Worm (Caenorhabditis elegans): Measurements from ENCODE around the gene F46C8.1.

The F46C8.1 gene

ce11 chrX:7563425-7563824 is 15.2 kb downstream of the F46C8.1 start:
- TF ChIP-seq fos-1 (tag; optimal IDR thresholded peaks at IDR 0.05) (no peak), nhr-237 (tag; optimal IDR thresholded peaks at IDR 0.05) (no peak), nhr-11 (tag; optimal IDR thresholded peaks at IDR 0.05) (no peak), ztf-11 (tag; optimal IDR thresholded peaks at IDR 0.05) (no peak), ztf-4 (tag; optimal IDR thresholded peaks at IDR 0.05) (no peak), F13H6.1 (tag; optimal IDR thresholded peaks at IDR 0.05) (no peak), ceh-16 (tag; optimal IDR thresholded peaks at IDR 0.05) (no peak), nhr-6 (tag; optimal IDR thresholded peaks at IDR 0.05) (no peak)

- TF ChIP-seq ceh-82 (tag; optimal IDR thresholded peaks at IDR 0.05), result no peak
- peak; percentile 22 for TF ChIP-seq C34F6.9 (tag; optimal IDR thresholded peaks at IDR 0.05)
- peak; percentile 9 for TF ChIP-seq nhr-129 (tag; optimal IDR thresholded peaks at IDR 0.05)
- peak; percentile 55 for TF ChIP-seq unc-55 (GFP tag; optimal IDR thresholded peaks at IDR 0.05)
Measured at ce11 chrX:7565005-7565404, 16.7 kb downstream of the F46C8.1 start, which contains the start of gene vps-52. Gene vps-52, plus strand, starts transcription at chrX:7565323.

- TF ChIP-seq lin-13 (GFP tag; optimal IDR thresholded peaks at IDR 0.05), result no peak
- TF ChIP-seq nhr-25 (tag; optimal IDR thresholded peaks at IDR 0.05), result peak; percentile 26
- no peak for TF ChIP-seq ztf-11 (tag; optimal IDR thresholded peaks at IDR 0.05)
- no peak for TF ChIP-seq mab-5 (tag; optimal IDR thresholded peaks at IDR 0.05)
- TF ChIP-seq alr-1 (tag; optimal IDR thresholded peaks at IDR 0.05), result no peak
- TF ChIP-seq nhr-21 (tag; optimal IDR thresholded peaks at IDR 0.05), result no peak
- no peak for TF ChIP-seq zag-1 (tag; optimal IDR thresholded peaks at IDR 0.05)
- no peak for TF ChIP-seq fos-1 (tag; optimal IDR thresholded peaks at IDR 0.05)
- no peak for TF ChIP-seq lin-39 (tag; optimal IDR thresholded peaks at IDR 0.05)
- no peak for TF ChIP-seq ceh-82 (tag; optimal IDR thresholded peaks at IDR 0.05)
- TF ChIP-seq sem-4 (tag; optimal IDR thresholded peaks at IDR 0.05), result no peak
- TF ChIP-seq sma-3 (GFP tag; optimal IDR thresholded peaks at IDR 0.05), result peak; percentile 34
Measured at ce11 chrX:7568684-7569289, 20.5 kb downstream of the F46C8.1 start.

ce11 chrX:7569685-7570518 is 21.6 kb downstream of the F46C8.1 start, which contains the start of gene apy-1:
Gene apy-1, minus strand, starts transcription at chrX:7569722.
- TF ChIP-seq mbf-1 (tag; optimal IDR thresholded peaks at IDR 0.05) (no peak), fos-1 (tag; optimal IDR thresholded peaks at IDR 0.05) (peak; percentile 16), nhr-12 (tag; optimal IDR thresholded peaks at IDR 0.05) (no peak), F13H6.1 (tag; optimal IDR thresholded peaks at IDR 0.05) (peak; percentile 48), sma-9 (GFP tag; optimal IDR thresholded peaks at IDR 0.05) (peak; percentile 28), sma-9 (tag; optimal IDR thresholded peaks at IDR 0.05) (no peak), Y55F3AM.14 (GFP tag; optimal IDR thresholded peaks at IDR 0.05) (no peak), nhr-129 (tag; optimal IDR thresholded peaks at IDR 0.05) (peak; percentile 16), ceh-16 (tag; optimal IDR thresholded peaks at IDR 0.05) (no peak), lin-11 (tag; optimal IDR thresholded peaks at IDR 0.05) (no peak), ztf-1 (GFP tag; conservative IDR thresholded peaks at IDR 0.05) (no peak), zag-1 (tag; optimal IDR thresholded peaks at IDR 0.05) (no peak), nhr-6 (tag; optimal IDR thresholded peaks at IDR 0.05) (no peak), ceh-82 (tag; optimal IDR thresholded peaks at IDR 0.05) (no peak), gmeb-1 (tag; optimal IDR thresholded peaks at IDR 0.05) (no peak), ZK546.5 (tag; optimal IDR thresholded peaks at IDR 0.05) (no peak), unc-39 (tag; optimal IDR thresholded peaks at IDR 0.05) (no peak), nhr-237 (tag; optimal IDR thresholded peaks at IDR 0.05) (no peak), skn-1 (tag; optimal IDR thresholded peaks at IDR 0.05) (no peak), aly-2 (tag; optimal IDR thresholded peaks at IDR 0.05) (no peak), crh-2 (tag; optimal IDR thresholded peaks at IDR 0.05) (peak; percentile 32), nhr-77 (tag; optimal IDR thresholded peaks at IDR 0.05) (no peak), dmd-4 (tag; optimal IDR thresholded peaks at IDR 0.05) (no peak), C34F6.9 (tag; optimal IDR thresholded peaks at IDR 0.05) (peak; percentile 51), snpc-4 (tag; optimal IDR thresholded peaks at IDR 0.05) (no peak), nhr-23 (tag; optimal IDR thresholded peaks at IDR 0.05) (no peak), nhr-11 (tag; optimal IDR thresholded peaks at IDR 0.05) (no peak), lsy-2 (tag; optimal IDR thresholded peaks at IDR 0.05) (peak in 1 of 2 experiments; percentile 66), blmp-1 (tag; optimal IDR thresholded peaks at IDR 0.05; ENCODE audit: insufficient read depth) (no peak), mab-5 (tag; optimal IDR thresholded peaks at IDR 0.05) (no peak), nhr-21 (tag; optimal IDR thresholded peaks at IDR 0.05) (peak; percentile 18), mdl-1 (tag; optimal IDR thresholded peaks at IDR 0.05) (no peak), sma-3 (GFP tag; optimal IDR thresholded peaks at IDR 0.05) (peak; percentile 2), lin-13 (GFP tag; optimal IDR thresholded peaks at IDR 0.05) (no peak), ama-1 (optimal IDR thresholded peaks at IDR 0.05) (no peak), unc-55 (GFP tag; optimal IDR thresholded peaks at IDR 0.05) (peak; percentile 39), unc-62 (GFP tag; optimal IDR thresholded peaks at IDR 0.05) (no peak), nhr-25 (tag; optimal IDR thresholded peaks at IDR 0.05) (peak; percentile 48), nhr-10 (tag; optimal IDR thresholded peaks at IDR 0.05) (no peak), alr-1 (tag; optimal IDR thresholded peaks at IDR 0.05) (no peak)

Data from whole organism, L2 larva.